Worm (Caenorhabditis elegans): ENCODE measurements around the gene bbs-2.
A peak's percentile ranks its signal among the peaks of the same experiment; 100 is the strongest.

bbs-2 gene

ce11 chrIV:7983728-7984346, 50.0 kb downstream of the bbs-2 start (continued):
- TF ChIP-seq cebp-1 (GFP tag; IDR thresholded peaks at IDR 0.05): no peak
- TF ChIP-seq cebp-1 (tag; optimal IDR thresholded peaks at IDR 0.05): peak; percentile 50
- no peak for TF ChIP-seq sdz-38 (tag; optimal IDR thresholded peaks at IDR 0.05)
- TF ChIP-seq snpc-1.3 (tag; optimal IDR thresholded peaks at IDR 0.05; ENCODE audit: insufficient read depth): no peak
- TF ChIP-seq akir-1 (GFP tag; optimal IDR thresholded peaks at IDR 0.05): no peak
- no peak for TF ChIP-seq ztf-18 (tag; optimal IDR thresholded peaks at IDR 0.05)
- peak; percentile 23 for TF ChIP-seq ztf-26 (tag; optimal IDR thresholded peaks at IDR 0.05)
- peak; percentile 28 for TF ChIP-seq B0035.1 (tag; optimal IDR thresholded peaks at IDR 0.05)
- no peak for TF ChIP-seq ZK185.1 (tag; optimal IDR thresholded peaks at IDR 0.05; ENCODE audit: poor library complexity, severe bottlenecking)
- no peak for TF ChIP-seq mel-28 (tag; optimal IDR thresholded peaks at IDR 0.05; ENCODE audit: borderline replicate concordance)
- no peak for TF ChIP-seq K12H6.12 (tag; optimal IDR thresholded peaks at IDR 0.05)
- peak; percentile 60; the same call in 1 of the 2 replicates for TF ChIP-seq attf-6 (GFP tag; IDR thresholded peaks at IDR 0.05)
- TF ChIP-seq egl-44 (GFP tag; IDR thresholded peaks at IDR 0.05): no peak; the same call in 1 of the 2 replicates
- peak; percentile 89 for TF ChIP-seq F52B5.7 (tag; optimal IDR thresholded peaks at IDR 0.05)
- TF ChIP-seq hsf-1 (GFP tag; IDR thresholded peaks at IDR 0.05): peak; percentile 9
- TF ChIP-seq ceh-27 (GFP tag; optimal IDR thresholded peaks at IDR 0.05): peak; percentile 3
- peak in 1 of 3 experiments; percentile 9 for TF ChIP-seq lin-35 (GFP tag; optimal IDR thresholded peaks at IDR 0.05)
- TF ChIP-seq hlh-12 (tag; optimal IDR thresholded peaks at IDR 0.05): no peak
- TF ChIP-seq madf-3 (GFP tag; IDR thresholded peaks at IDR 0.05): peak; percentile 78; the same call in 1 of the 2 replicates
- no peak for TF ChIP-seq zfh-2 (GFP tag; conservative IDR thresholded peaks at IDR 0.05)
- no peak for TF ChIP-seq F37B4.10 (GFP tag; IDR thresholded peaks at IDR 0.05)
- TF ChIP-seq F10E7.11 (tag; optimal IDR thresholded peaks at IDR 0.05): no peak
- 0 out of 2 replicates have a peak, but pooled peaks have one; percentile 30 for TF ChIP-seq ekl-4 (GFP tag; IDR thresholded peaks at IDR 0.05)
- TF ChIP-seq gei-17 (GFP tag; optimal IDR thresholded peaks at IDR 0.05): peak; percentile 11
- no peak for TF ChIP-seq C06A6.2 (GFP tag; conservative IDR thresholded peaks at IDR 0.05)
- no peak for TF ChIP-seq nfya-1 (tag; optimal IDR thresholded peaks at IDR 0.05; ENCODE audit: borderline replicate concordance, insufficient read depth)
- TF ChIP-seq mes-4 (tag; optimal IDR thresholded peaks at IDR 0.05): no peak
- peak; percentile 3 for TF ChIP-seq ztf-3 (GFP tag; optimal IDR thresholded peaks at IDR 0.05)
- TF ChIP-seq bed-1 (GFP tag; IDR thresholded peaks at IDR 0.05): no peak
- TF ChIP-seq Y53G8AR.9 (GFP tag; conservative IDR thresholded peaks at IDR 0.05): peak; percentile 52; the same call in 1 of the 2 replicates
- TF ChIP-seq Y95B8A.8 (GFP tag; IDR thresholded peaks at IDR 0.05): 0 out of 2 replicates have a peak, but pooled peaks have one; percentile 46
- peak; percentile 49 for TF ChIP-seq tlf-1 (GFP tag; optimal IDR thresholded peaks at IDR 0.05)
- TF ChIP-seq F33H1.4 (GFP tag; IDR thresholded peaks at IDR 0.05): 0 out of 2 replicates have a peak, but pooled peaks have one; percentile 7
- TF ChIP-seq attf-5 (GFP tag; optimal IDR thresholded peaks at IDR 0.05): peak; percentile 5
- no peak for TF ChIP-seq F55B11.4 (tag; optimal IDR thresholded peaks at IDR 0.05; ENCODE audit: borderline replicate concordance, insufficient read depth)
- TF ChIP-seq mxl-1 (tag; optimal IDR thresholded peaks at IDR 0.05): no peak
- TF ChIP-seq rpc-1 (optimal IDR thresholded peaks at IDR 0.05): no peak
- TF ChIP-seq rpc-1 (tag; optimal IDR thresholded peaks at IDR 0.05): no peak
- TF ChIP-seq athp-1 (tag; optimal IDR thresholded peaks at IDR 0.05): peak; percentile 16
- TF ChIP-seq somi-1 (GFP tag; optimal IDR thresholded peaks at IDR 0.05): no peak
- TF ChIP-seq aptf-2 (GFP tag; conservative IDR thresholded peaks at IDR 0.05): 0 out of 2 replicates have a peak, but pooled peaks have one; percentile 24
- TF ChIP-seq F23B12.7 (tag; optimal IDR thresholded peaks at IDR 0.05; ENCODE audit: insufficient read depth): no peak
- TF ChIP-seq dpff-1 (tag; optimal IDR thresholded peaks at IDR 0.05): peak; percentile 7
- no peak for TF ChIP-seq lag-1 (GFP tag; IDR thresholded peaks at IDR 0.05)
- no peak for TF ChIP-seq T07F8.4 (tag; optimal IDR thresholded peaks at IDR 0.05)
- TF ChIP-seq F39B2.1 (GFP tag; IDR thresholded peaks at IDR 0.05): peak; percentile 29; the same call in 1 of the 2 replicates
- TF ChIP-seq repo-1 (tag; optimal IDR thresholded peaks at IDR 0.05): peak; percentile 73
- TF ChIP-seq cebp-2 (GFP tag; IDR thresholded peaks at IDR 0.05): 0 out of 2 replicates have a peak, but pooled peaks have one; percentile 6
